Fruit fly (Drosophila melanogaster): ENCODE data around the gene Taf13.

The Taf13 gene

DNA sequence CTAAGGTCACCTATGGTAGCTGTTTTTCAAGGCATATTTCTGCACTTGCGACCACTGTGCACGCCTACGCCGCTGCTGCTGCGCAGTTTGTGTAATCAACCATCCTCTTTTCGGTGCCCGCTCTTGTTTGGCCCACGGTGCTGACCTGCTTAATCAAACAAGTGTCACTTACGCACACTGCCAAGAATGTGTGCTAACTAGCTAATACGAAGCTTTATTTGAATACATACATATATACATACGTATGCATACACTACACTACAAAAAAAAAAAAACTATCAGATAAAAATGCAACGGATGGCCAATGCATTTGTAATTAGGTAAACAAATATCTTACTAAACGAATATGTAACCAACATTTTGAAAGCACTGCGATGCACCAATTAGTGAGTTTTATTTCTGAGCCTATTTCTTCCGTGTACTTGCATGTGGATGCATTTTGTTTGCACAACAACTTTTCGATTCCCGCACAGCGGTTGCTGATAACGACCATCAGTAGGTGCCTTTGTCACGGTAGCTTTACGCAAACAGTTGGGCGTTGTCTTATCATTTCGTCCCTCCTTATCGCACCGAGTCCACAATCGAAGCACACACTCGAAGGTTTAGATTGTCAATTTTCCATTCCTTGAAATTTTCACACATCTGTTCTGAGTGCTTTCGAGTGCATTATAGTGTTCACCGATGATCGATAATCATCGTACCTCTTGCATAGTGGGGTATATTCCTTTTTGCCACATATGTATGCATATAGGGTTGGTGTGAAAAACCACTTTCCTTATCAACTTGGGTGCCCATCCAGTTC, 7.2 kb downstream of the Taf13 start (continued):
- TF ChIP-seq CG12155 (GFP tag; optimal IDR thresholded peaks at IDR 0.05) (peak; percentile 68), Hr3 (GFP tag; optimal IDR thresholded peaks at IDR 0.05) (peak; percentile 78), CG10147 (GFP tag; optimal IDR thresholded peaks at IDR 0.05) (peak; percentile 70), CG15479 (GFP tag; optimal IDR thresholded peaks at IDR 0.05) (peak; percentile 89), bsh (GFP tag; optimal IDR thresholded peaks at IDR 0.05) (peak; percentile 61 to 89), grau (tag; optimal IDR thresholded peaks at IDR 0.05) (peak; percentile 80), CG9817 (tag; optimal IDR thresholded peaks at IDR 0.05) (peak; percentile 57), sisA (GFP tag; IDR thresholded peaks at IDR 0.05) (peak; percentile 81), GATAe (GFP tag; conservative IDR thresholded peaks at IDR 0.05) (peak; percentile 79), Nf-YB (GFP tag; optimal IDR thresholded peaks at IDR 0.05) (peak; percentile 52), Nf-YA (GFP tag; IDR thresholded peaks at IDR 0.05) (peak; percentile 73), ro (GFP tag; IDR thresholded peaks at IDR 0.05) (no peak; the same call in 1 of the 2 replicates), Gug (GFP tag; IDR thresholded peaks at IDR 0.05) (peak; percentile 74), nmo (GFP tag; optimal IDR thresholded peaks at IDR 0.05) (peak; percentile 78), CG7928 (GFP tag; optimal IDR thresholded peaks at IDR 0.05) (no peak), CG31441 (GFP tag; IDR thresholded peaks at IDR 0.05) (peak; percentile 86), mld (GFP tag; IDR thresholded peaks at IDR 0.05; ENCODE audit: partially characterized antibody) (no peak), dysf (GFP tag; IDR thresholded peaks at IDR 0.05) (peak; percentile 86), caup (GFP tag; optimal IDR thresholded peaks at IDR 0.05; ENCODE audit: severe bottlenecking) (peak; percentile 74), CG32532 (GFP tag; IDR thresholded peaks at IDR 0.05) (peak; percentile 73), yki (optimal IDR thresholded peaks at IDR 0.05) (no peak), Myb (GFP tag; optimal IDR thresholded peaks at IDR 0.05) (peak; percentile 53), rib (GFP tag; IDR thresholded peaks at IDR 0.05) (peak; percentile 71), CG16779 (GFP tag; IDR thresholded peaks at IDR 0.05) (0 out of 2 replicates have a peak, but pooled peaks have one; percentile 44), fd64A (GFP tag; optimal IDR thresholded peaks at IDR 0.05) (peak; percentile 77), MBD-R2 (GFP tag; IDR thresholded peaks at IDR 0.05) (peak; percentile 47; the same call in 1 of the 2 replicates), Rfx (GFP tag; IDR thresholded peaks at IDR 0.05) (peak; percentile 73), Elba2 (GFP tag; optimal IDR thresholded peaks at IDR 0.05) (no peak), CG6272 (GFP tag; IDR thresholded peaks at IDR 0.05) (peak; percentile 68), al (GFP tag; IDR thresholded peaks at IDR 0.05) (no peak), CG1792 (GFP tag; optimal IDR thresholded peaks at IDR 0.05) (peak; percentile 43), ase (GFP tag; IDR thresholded peaks at IDR 0.05) (peak; percentile 82), Hand (GFP tag; optimal IDR thresholded peaks at IDR 0.05) (peak; percentile 62), psq (GFP tag; optimal IDR thresholded peaks at IDR 0.05) (peak; percentile 56), CG14014 (GFP tag; IDR thresholded peaks at IDR 0.05) (peak; percentile 86), CG12236 (GFP tag; optimal IDR thresholded peaks at IDR 0.05) (peak; percentile 88), CG4854 (GFP tag; optimal IDR thresholded peaks at IDR 0.05) (peak; percentile 66), Ssrp (tag; optimal IDR thresholded peaks at IDR 0.05) (peak; percentile 73), CG13894 (tag; optimal IDR thresholded peaks at IDR 0.05) (peak; percentile 14), CG31224 (GFP tag; IDR thresholded peaks at IDR 0.05) (peak; percentile 18), CG8944 (GFP tag; optimal IDR thresholded peaks at IDR 0.05) (peak; percentile 71), prd (optimal IDR thresholded peaks at IDR 0.05) (no peak), prd (GFP tag; IDR thresholded peaks at IDR 0.05) (peak; percentile 91), MESR4 (GFP tag; optimal IDR thresholded peaks at IDR 0.05) (peak; percentile 26), Sox102F (GFP tag; optimal IDR thresholded peaks at IDR 0.05) (peak; percentile 88), ind (GFP tag; optimal IDR thresholded peaks at IDR 0.05) (peak; percentile 74), br (optimal IDR thresholded peaks at IDR 0.05) (no peak), HHEX (GFP tag; optimal IDR thresholded peaks at IDR 0.05) (peak; percentile 86), BtbVII (GFP tag; optimal IDR thresholded peaks at IDR 0.05) (peak; percentile 83), CG13296 (GFP tag; optimal IDR thresholded peaks at IDR 0.05) (peak; percentile 85)
